Fruit fly (Drosophila melanogaster) whole organism, embryonic: ENCODE data around the gene ZnT77C.
A peak's percentile ranks its signal among the peaks of the same experiment; 100 is the strongest.

ENCODE experiments used
- CG11504 ChIP-seq: fragments of 200-800 bp; sonication (Bioruptor generic); optimal IDR thresholded peaks from 3 replicates; lab custom pipeline; 2019; ENCODE audit warnings: missing biosample characterization, mild to moderate bottlenecking, missing genetic modification characterization, moderate library complexity
- CG12299 ChIP-seq: fragments of 200-800 bp; sonication (Bioruptor generic); optimal IDR thresholded peaks from 2 replicates; lab custom pipeline; 2018; ENCODE audit warnings: missing biosample characterization, mild to moderate bottlenecking, missing genetic modification characterization
- CG13123 ChIP-seq: fragments of 200-800 bp; sonication (Bioruptor generic); optimal IDR thresholded peaks from 2 replicates; lab custom pipeline; 2016; ENCODE audit warnings: missing biosample characterization, missing genetic modification characterization
- CG13287 ChIP-seq: fragments of 200-800 bp; sonication (Bioruptor generic); IDR thresholded peaks from 2 replicates; pipeline ENCODE4 v1.3.6; 2022; ENCODE audit warnings: missing biosample characterization, missing genetic modification characterization; ENCODE audit not compliant: partially characterized antibody
- CG14965 ChIP-seq: fragments of 200-800 bp; sonication (Bioruptor generic); optimal IDR thresholded peaks from 2 replicates; lab custom pipeline; 2016; ENCODE audit warnings: missing biosample characterization, missing genetic modification characterization, borderline replicate concordance
- CG15269 ChIP-seq: fragments of 200-800 bp; sonication (Bioruptor generic); optimal IDR thresholded peaks from 2 replicates; lab custom pipeline; 2018; ENCODE audit warnings: missing biosample characterization, mild to moderate bottlenecking, missing genetic modification characterization, moderate library complexity
- CG1529 ChIP-seq: fragments of 200-800 bp; sonication (Bioruptor generic); optimal IDR thresholded peaks from 3 replicates; lab custom pipeline; 2018; ENCODE audit warnings: missing biosample characterization, missing genetic modification characterization
- CG30020 ChIP-seq: fragments of 200-800 bp; optimal IDR thresholded peaks from 2 replicates; lab custom pipeline; 2019; ENCODE audit warnings: missing biosample characterization, mild to moderate bottlenecking, missing genetic modification characterization, moderate library complexity
- CG30431 ChIP-seq: fragments of 200-800 bp; sonication (Bioruptor generic); optimal IDR thresholded peaks from 2 replicates; lab custom pipeline; 2017; ENCODE audit warnings: missing biosample characterization, missing genetic modification characterization
- CG4328 ChIP-seq: fragments of 200-800 bp; sonication (Bioruptor generic); optimal IDR thresholded peaks from 3 replicates; lab custom pipeline; 2017; ENCODE audit warnings: missing biosample characterization, missing genetic modification reagents, missing genetic modification characterization
- CG4854 ChIP-seq: fragments of 200-800 bp; sonication (Bioruptor generic); optimal IDR thresholded peaks from 2 replicates; lab custom pipeline; 2016; ENCODE audit warnings: missing biosample characterization, missing genetic modification characterization, inconsistent platforms
- CG5245 ChIP-seq: fragments of 200-800 bp; sonication (Bioruptor generic); optimal IDR thresholded peaks from 3 replicates; lab custom pipeline; 2016; ENCODE audit warnings: missing biosample characterization, missing genetic modification characterization
- CG7357 ChIP-seq: fragments of 200-800 bp; sonication (Bioruptor generic); IDR thresholded peaks from 3 replicates; pipeline ENCODE4 v1.3.6; 2022; ENCODE audit warnings: missing biosample characterization, missing genetic modification characterization
- CG7987 ChIP-seq: fragments of 200-800 bp; sonication (Bioruptor generic); optimal IDR thresholded peaks from 2 replicates; lab custom pipeline; 2018; ENCODE audit warnings: missing biosample characterization, mild to moderate bottlenecking, missing genetic modification characterization, moderate library complexity
- CG8290 ChIP-seq, 3 experiments: fragments of 200-800 bp; sonication (Bioruptor generic); optimal IDR thresholded peaks; 2 replicates each; lab custom pipeline; 2016 to 2019; ENCODE audit warnings: missing biosample characterization in 3 of 3, missing genetic modification characterization in 3 of 3, mild to moderate bottlenecking in 2 of 3, moderate library complexity in 1 of 3
- D ChIP-seq, 2 experiments: fragments of 200-800 bp in 1 of 2; fragments of >200 bp in 1 of 2; sonication (Bioruptor generic) in 1 of 2; optimal IDR thresholded peaks; 2 replicates in 1 of 2; 3 replicates in 1 of 2; lab custom pipeline; 2017; ENCODE audit warnings: mild to moderate bottlenecking in 1 of 2, missing biosample characterization in 1 of 2, missing genetic modification characterization in 1 of 2, missing genetic modification reagents in 1 of 2
- Dad ChIP-seq: fragments of 200-800 bp; sonication (Bioruptor generic); optimal IDR thresholded peaks from 3 replicates; lab custom pipeline; 2016; ENCODE audit warnings: missing biosample characterization, missing genetic modification characterization
- Dip3 ChIP-seq: fragments of 200-800 bp; sonication (Bioruptor generic); optimal IDR thresholded peaks from 3 replicates; lab custom pipeline; 2016; ENCODE audit warnings: missing biosample characterization, missing genetic modification characterization
- Doc3 ChIP-seq: fragments of 200-800 bp; sonication (Bioruptor generic); IDR thresholded peaks from 3 replicates; pipeline ENCODE4 v1.3.6; 2022; ENCODE audit warnings: missing biosample characterization, missing genetic modification characterization; ENCODE audit not compliant: partially characterized antibody
- Eip74EF ChIP-seq, 2 experiments: fragments of 200-800 bp in 1 of 2; fragments of >200 bp in 1 of 2; sonication (Bioruptor generic) in 1 of 2; optimal IDR thresholded peaks; 2 replicates each; lab custom pipeline; 2017 to 2019; ENCODE audit warnings: missing biosample characterization in 2 of 2, missing genetic modification characterization in 2 of 2, mild to moderate bottlenecking in 1 of 2, moderate library complexity in 1 of 2
- GATAe ChIP-seq: fragments of 200-800 bp; sonication (Bioruptor generic); conservative IDR thresholded peaks from 2 replicates; pipeline ENCODE4 v1.3.6; 2022; ENCODE audit warnings: missing biosample characterization, missing genetic modification characterization
- HLH4C ChIP-seq: fragments of 200-800 bp; sonication (Bioruptor generic); IDR thresholded peaks from 3 replicates; pipeline ENCODE4 v1.3.6; 2022; ENCODE audit warnings: missing biosample characterization, missing genetic modification characterization; ENCODE audit not compliant: partially characterized antibody
- Hmr ChIP-seq: fragments of 200-800 bp; sonication (Bioruptor generic); optimal IDR thresholded peaks from 3 replicates; lab custom pipeline; 2017; ENCODE audit warnings: mild to moderate bottlenecking, missing biosample characterization, missing genetic modification reagents, missing genetic modification characterization
- Hr3 ChIP-seq: fragments of 200-800 bp; sonication (Bioruptor generic); optimal IDR thresholded peaks from 3 replicates; lab custom pipeline; 2016; ENCODE audit warnings: missing biosample characterization, missing genetic modification characterization
- Jarid2 ChIP-seq: fragments of 200-800 bp; sonication (Bioruptor generic); optimal IDR thresholded peaks from 3 replicates; lab custom pipeline; 2017; ENCODE audit warnings: mild to moderate bottlenecking, missing biosample characterization, missing genetic modification reagents, missing genetic modification characterization
- Kr ChIP-seq: fragments of 200-800 bp; sonication (Bioruptor generic); optimal IDR thresholded peaks from 2 replicates; lab custom pipeline; 2017; ENCODE audit warnings: missing biosample characterization, mild to moderate bottlenecking, missing genetic modification characterization
- Opbp ChIP-seq: fragments of 200-800 bp; sonication (Bioruptor generic); IDR thresholded peaks from 3 replicates; pipeline ENCODE4 v1.3.6; 2022; ENCODE audit warnings: missing biosample characterization, missing genetic modification characterization; ENCODE audit not compliant: partially characterized antibody
- Poxn ChIP-seq: fragments of 200-800 bp; sonication (Bioruptor generic); IDR thresholded peaks from 2 replicates; pipeline ENCODE4 v1.3.6; 2022; ENCODE audit warnings: missing biosample characterization, missing genetic modification characterization
- Rfx ChIP-seq: fragments of 200-800 bp; sonication (Bioruptor generic); IDR thresholded peaks from 2 replicates; pipeline ENCODE4 v1.3.6; 2022; ENCODE audit warnings: missing biosample characterization, missing genetic modification characterization
- Sox100B ChIP-seq: fragments of 200-800 bp; sonication (Bioruptor generic); optimal IDR thresholded peaks from 3 replicates; lab custom pipeline; 2018; ENCODE audit warnings: missing biosample characterization, mild to moderate bottlenecking, missing genetic modification characterization
- YL-1 ChIP-seq: fragments of 200-800 bp; sonication (Bioruptor generic); optimal IDR thresholded peaks from 3 replicates; lab custom pipeline; 2017; ENCODE audit warnings: missing biosample characterization, mild to moderate bottlenecking, missing genetic modification characterization
- ap ChIP-seq: fragments of 200-800 bp; sonication (Bioruptor generic); IDR thresholded peaks from 2 replicates; pipeline ENCODE4 v1.3.6; 2022; ENCODE audit warnings: missing biosample characterization, missing genetic modification characterization
- fd3F ChIP-seq: fragments of 200-800 bp; sonication (Bioruptor generic); optimal IDR thresholded peaks from 2 replicates; lab custom pipeline; 2018; ENCODE audit warnings: missing biosample characterization, mild to moderate bottlenecking, missing genetic modification characterization, moderate library complexity
- fd96Cb ChIP-seq: fragments of 200-800 bp; sonication (Bioruptor generic); optimal IDR thresholded peaks from 2 replicates; lab custom pipeline; 2018; ENCODE audit warnings: missing biosample characterization, mild to moderate bottlenecking, missing genetic modification characterization, moderate library complexity
- gro ChIP-seq: fragments of 200-800 bp; sonication (Bioruptor generic); optimal IDR thresholded peaks from 2 replicates; lab custom pipeline; 2016; ENCODE audit warnings: missing biosample characterization, missing genetic modification characterization
- hkb ChIP-seq, 2 experiments: fragments of 200-800 bp in 1 of 2; fragments of >200 bp in 1 of 2; sonication (Bioruptor generic) in 1 of 2; IDR thresholded peaks in 1 of 2; optimal IDR thresholded peaks in 1 of 2; 2 replicates each; pipeline versions ENCODE4 v1.3.6 to Lab custom; 2017 to 2022; ENCODE audit warnings: missing biosample characterization in 1 of 2, missing genetic modification characterization in 1 of 2
- kay ChIP-seq: fragments of 200-800 bp; sonication (Bioruptor generic); optimal IDR thresholded peaks from 2 replicates; lab custom pipeline; 2016; ENCODE audit warnings: missing biosample characterization, missing genetic modification characterization
- lilli ChIP-seq: fragments of 200-800 bp; sonication (Bioruptor generic); optimal IDR thresholded peaks from 3 replicates; lab custom pipeline; 2016; ENCODE audit warnings: missing biosample characterization, missing genetic modification characterization
- phol ChIP-seq: fragments of 200-800 bp; sonication (Bioruptor generic); optimal IDR thresholded peaks from 3 replicates; lab custom pipeline; 2018; ENCODE audit warnings: missing biosample characterization, mild to moderate bottlenecking, missing genetic modification characterization, moderate library complexity
- sisA ChIP-seq: fragments of 200-800 bp; sonication (Bioruptor generic); IDR thresholded peaks from 2 replicates; pipeline ENCODE4 v1.3.6; 2022; ENCODE audit warnings: missing biosample characterization, missing genetic modification characterization
- sob ChIP-seq: fragments of 200-800 bp; sonication (Bioruptor generic); IDR thresholded peaks from 2 replicates; pipeline ENCODE4 v1.3.6; 2022; ENCODE audit warnings: missing biosample characterization, missing genetic modification characterization
- sug ChIP-seq: fragments of 200-800 bp; optimal IDR thresholded peaks from 2 replicates; lab custom pipeline; 2019; ENCODE audit warnings: missing biosample characterization, mild to moderate bottlenecking, missing genetic modification characterization, moderate library complexity
- tgo ChIP-seq: fragments of 200-800 bp; sonication (Bioruptor generic); IDR thresholded peaks from 3 replicates; pipeline ENCODE4 v1.3.6; 2022; ENCODE audit warnings: missing biosample characterization, missing genetic modification characterization
- tin ChIP-seq: fragments of 200-800 bp; sonication (Bioruptor generic); optimal IDR thresholded peaks from 3 replicates; lab custom pipeline; 2016; ENCODE audit warnings: missing biosample characterization, missing genetic modification characterization
- tup ChIP-seq: fragments of 200-800 bp; sonication (Bioruptor generic); optimal IDR thresholded peaks from 2 replicates; lab custom pipeline; 2016; ENCODE audit warnings: missing biosample characterization, mild to moderate bottlenecking, missing genetic modification characterization, moderate library complexity
- vnd ChIP-seq: fragments of 200-800 bp; sonication (Bioruptor generic); IDR thresholded peaks from 3 replicates; pipeline ENCODE4 v1.3.6; 2022; ENCODE audit warnings: missing biosample characterization, missing genetic modification characterization; ENCODE audit not compliant: partially characterized antibody

Gene ZnT77C

dm6 chr3L:20493417-20494261 lies 1.1 kb downstream of the ZnT77C start (continued):
- TF ChIP-seq Poxn (GFP tag; lab: Robert Waterston, UW), result 0 out of 2 replicates have a peak, but pooled peaks have one; percentile 34
- peak; percentile 60 for TF ChIP-seq Hr3 (GFP tag; lab: Kevin White, UChicago)
- TF ChIP-seq gro, result peak; percentile 67
- peak; percentile 18 for TF ChIP-seq CG5245
- peak; percentile 80 for TF ChIP-seq lilli (GFP tag; lab: Kevin White, UChicago)
- no peak for TF ChIP-seq CG4328 (GFP tag; lab: Kevin White, UChicago)
- TF ChIP-seq CG4854 (GFP tag; lab: Kevin White, UChicago), result peak; percentile 6
- TF ChIP-seq CG14965 (GFP tag; lab: Kevin White, UChicago), result no peak
- peak; percentile 58 for TF ChIP-seq Sox100B (GFP tag; lab: Kevin White, UChicago)
- peak; percentile 41; the same call in 1 of the 3 replicates for TF ChIP-seq CG7357 (GFP tag; lab: Robert Waterston, UW)
- TF ChIP-seq Doc3 (GFP tag; lab: Robert Waterston, UW), result no peak
- peak; percentile 50 for TF ChIP-seq fd3F
- TF ChIP-seq Opbp, result no peak
- TF ChIP-seq GATAe, result 0 out of 2 replicates have a peak, but pooled peaks have one; percentile 27
- TF ChIP-seq CG13287 (GFP tag; lab: Robert Waterston, UW), result peak; percentile 21; the same call in 1 of the 2 replicates
- TF ChIP-seq CG1529 (GFP tag; lab: Kevin White, UChicago), result peak; percentile 10
- no peak for TF ChIP-seq YL-1 (GFP tag; lab: Kevin White, UChicago)
- peak; percentile 85 for TF ChIP-seq Hmr (GFP tag; lab: Kevin White, UChicago)
- TF ChIP-seq CG8290 (GFP tag; optimal IDR thresholded peaks at IDR 0.05; lab: Kevin White, UChicago), result no peak
- peak in 1 of 2 experiments; percentile 48 for TF ChIP-seq CG8290 (tag; optimal IDR thresholded peaks at IDR 0.05; lab: Kevin White, UChicago)
- peak; percentile 64 for TF ChIP-seq Jarid2
- peak; percentile 50 for TF ChIP-seq tin (GFP tag; lab: Kevin White, UChicago)
- TF ChIP-seq tgo, result peak; percentile 86
- TF ChIP-seq CG11504 (tag; lab: Kevin White, UChicago), result peak; percentile 90
- TF ChIP-seq ap (GFP tag; lab: Robert Waterston, UW), result peak; percentile 56
- peak; percentile 68 for TF ChIP-seq phol (tag; lab: Kevin White, UChicago)
- TF ChIP-seq Kr (GFP tag; lab: Kevin White, UChicago), result no peak
- TF ChIP-seq sug (tag; lab: Kevin White, UChicago), result peak; percentile 49
- TF ChIP-seq tup, result no peak
- TF ChIP-seq vnd, result no peak
- TF ChIP-seq HLH4C (GFP tag; lab: Robert Waterston, UW), result no peak
- peak in 1 of 2 experiments; percentile 76 for TF ChIP-seq Eip74EF (GFP tag; optimal IDR thresholded peaks at IDR 0.05; lab: Kevin White, UChicago)
- peak; percentile 73 for TF ChIP-seq fd96Cb (tag; lab: Kevin White, UChicago)
- TF ChIP-seq kay (GFP tag; lab: Kevin White, UChicago), result no peak
- TF ChIP-seq sob (GFP tag; lab: Robert Waterston, UW), result peak; percentile 83
- TF ChIP-seq CG30020 (tag; lab: Kevin White, UChicago), result no peak
- peak; percentile 81 for TF ChIP-seq CG15269
- peak; percentile 21 for TF ChIP-seq Dad (GFP tag; lab: Kevin White, UChicago)
- no peak for TF ChIP-seq CG30431 (GFP tag; lab: Kevin White, UChicago)
- no peak for TF ChIP-seq hkb (optimal IDR thresholded peaks at IDR 0.05; lab: Kevin White, UChicago)
- TF ChIP-seq hkb (GFP tag; IDR thresholded peaks at IDR 0.05; lab: Robert Waterston, UW), result peak; percentile 76
- peak; percentile 37; the same call in 1 of the 2 replicates for TF ChIP-seq sisA (GFP tag; lab: Robert Waterston, UW)
- TF ChIP-seq CG13123 (GFP tag; lab: Kevin White, UChicago), result no peak
- peak; percentile 83 for TF ChIP-seq Rfx
- TF ChIP-seq D (optimal IDR thresholded peaks at IDR 0.05; lab: Kevin White, UChicago), result no peak
- no peak for TF ChIP-seq D (GFP tag; optimal IDR thresholded peaks at IDR 0.05; lab: Kevin White, UChicago)
- TF ChIP-seq Dip3 (GFP tag; lab: Kevin White, UChicago), result peak; percentile 67
- TF ChIP-seq CG7987 (GFP tag; lab: Kevin White, UChicago), result no peak
- no peak for TF ChIP-seq CG12299
